Fruit fly (Drosophila melanogaster) whole organism, embryonic: ENCODE measurements around the gene BHD.

ENCODE experiments used
- Adf1 ChIP-seq: fragments of 200-800 bp; sonication (Bioruptor generic); IDR thresholded peaks from 2 replicates; pipeline ENCODE4 v1.3.6; 2022; ENCODE audit warnings: missing biosample characterization, missing genetic modification characterization
- BEAF-32 ChIP-seq: fragments of 200-800 bp; sonication (Bioruptor generic); optimal IDR thresholded peaks from 3 replicates; lab custom pipeline; 2017; ENCODE audit warnings: missing biosample characterization, missing genetic modification characterization, mild to moderate bottlenecking, moderate library complexity, missing genetic modification reagents
- CG10274 ChIP-seq: fragments of 200-800 bp; sonication (Bioruptor generic); optimal IDR thresholded peaks from 3 replicates; lab custom pipeline; 2017; ENCODE audit warnings: missing biosample characterization, mild to moderate bottlenecking, missing genetic modification characterization
- CG10543 ChIP-seq: fragments of 200-800 bp; sonication (Bioruptor generic); optimal IDR thresholded peaks from 3 replicates; lab custom pipeline; 2017; ENCODE audit warnings: missing biosample characterization, mild to moderate bottlenecking, missing genetic modification characterization, moderate library complexity
- CG12071 ChIP-seq: fragments of 200-800 bp; sonication (Bioruptor generic); optimal IDR thresholded peaks from 3 replicates; lab custom pipeline; 2018; ENCODE audit warnings: missing biosample characterization, mild to moderate bottlenecking, missing genetic modification characterization
- CG12104 ChIP-seq: fragments of 200-800 bp; sonication (Bioruptor generic); optimal IDR thresholded peaks from 3 replicates; lab custom pipeline; 2016; ENCODE audit warnings: missing biosample characterization, missing genetic modification characterization
- CG12155 ChIP-seq: fragments of 200-800 bp; sonication (Bioruptor generic); optimal IDR thresholded peaks from 3 replicates; lab custom pipeline; 2016; ENCODE audit warnings: missing biosample characterization, missing genetic modification characterization
- CG12391 ChIP-seq: fragments of 200-800 bp; sonication (Bioruptor generic); optimal IDR thresholded peaks from 3 replicates; lab custom pipeline; 2018; ENCODE audit warnings: missing biosample characterization, mild to moderate bottlenecking, missing genetic modification characterization, moderate library complexity
- CG17328 ChIP-seq: fragments of 200-800 bp; sonication (Bioruptor generic); IDR thresholded peaks from 2 replicates; pipeline ENCODE4 v1.3.6; 2022; ENCODE audit warnings: missing biosample characterization, missing genetic modification characterization
- CG17359 ChIP-seq: fragments of 200-800 bp; sonication (Bioruptor generic); optimal IDR thresholded peaks from 3 replicates; lab custom pipeline; 2018; ENCODE audit warnings: missing biosample characterization, mild to moderate bottlenecking, missing genetic modification characterization, moderate library complexity
- CG17612 ChIP-seq: fragments of 200-800 bp; sonication (Bioruptor generic); IDR thresholded peaks from 2 replicates; pipeline ENCODE4 v1.3.6; 2022; ENCODE audit warnings: missing biosample characterization, missing genetic modification characterization
- CG17912 ChIP-seq: fragments of 200-800 bp; sonication (Bioruptor generic); optimal IDR thresholded peaks from 2 replicates; lab custom pipeline; 2018; ENCODE audit warnings: missing biosample characterization, mild to moderate bottlenecking, missing genetic modification characterization
- CG2120 ChIP-seq: fragments of 200-800 bp; sonication (Bioruptor generic); optimal IDR thresholded peaks from 3 replicates; lab custom pipeline; 2016; ENCODE audit warnings: missing biosample characterization, missing genetic modification characterization
- CG2129 ChIP-seq: fragments of 200-800 bp; sonication (Bioruptor generic); IDR thresholded peaks from 2 replicates; pipeline ENCODE4 v1.3.6; 2022; ENCODE audit warnings: missing biosample characterization, missing genetic modification characterization; ENCODE audit not compliant: partially characterized antibody
- CG3407 ChIP-seq: fragments of 200-800 bp; sonication (Bioruptor generic); optimal IDR thresholded peaks from 2 replicates; lab custom pipeline; 2018; ENCODE audit warnings: missing biosample characterization, mild to moderate bottlenecking, missing genetic modification characterization
- CG42726 ChIP-seq: fragments of 200-800 bp; sonication (Bioruptor generic); IDR thresholded peaks from 2 replicates; pipeline ENCODE4 v1.3.6; 2022; ENCODE audit warnings: missing biosample characterization, missing genetic modification characterization; ENCODE audit not compliant: partially characterized antibody
- CG6683 ChIP-seq: fragments of 200-800 bp; sonication (Bioruptor generic); optimal IDR thresholded peaks from 2 replicates; lab custom pipeline; 2017; ENCODE audit warnings: missing biosample characterization, mild to moderate bottlenecking, missing genetic modification characterization, missing genetic modification reagents
- CG6854 ChIP-seq: fragments of 200-800 bp; sonication (Bioruptor generic); optimal IDR thresholded peaks from 3 replicates; lab custom pipeline; 2017; ENCODE audit warnings: missing biosample characterization, mild to moderate bottlenecking, missing genetic modification characterization
- CG7357 ChIP-seq: fragments of 200-800 bp; sonication (Bioruptor generic); IDR thresholded peaks from 3 replicates; pipeline ENCODE4 v1.3.6; 2022; ENCODE audit warnings: missing biosample characterization, missing genetic modification characterization
- CG8924 ChIP-seq: fragments of 200-800 bp; optimal IDR thresholded peaks from 3 replicates; lab custom pipeline; 2019; ENCODE audit warnings: missing biosample characterization, mild to moderate bottlenecking, missing genetic modification characterization, moderate library complexity
- CG9609 ChIP-seq: fragments of 200-800 bp; sonication (Bioruptor generic); optimal IDR thresholded peaks from 3 replicates; lab custom pipeline; 2016; ENCODE audit warnings: missing biosample characterization, missing genetic modification characterization
- CkIIα-i1 ChIP-seq: fragments of 200-800 bp; sonication (Bioruptor generic); IDR thresholded peaks from 2 replicates; pipeline ENCODE4 v1.3.6; 2022; ENCODE audit warnings: missing biosample characterization, missing genetic modification characterization
- D ChIP-seq, 2 experiments: fragments of 200-800 bp in 1 of 2; fragments of >200 bp in 1 of 2; sonication (Bioruptor generic) in 1 of 2; optimal IDR thresholded peaks; 2 replicates in 1 of 2; 3 replicates in 1 of 2; lab custom pipeline; 2017; ENCODE audit warnings: mild to moderate bottlenecking in 1 of 2, missing biosample characterization in 1 of 2, missing genetic modification characterization in 1 of 2, missing genetic modification reagents in 1 of 2
- Dbx ChIP-seq: fragments of 200-800 bp; sonication (Bioruptor generic); IDR thresholded peaks from 3 replicates; pipeline ENCODE4 v1.3.6; 2022; ENCODE audit warnings: missing biosample characterization, missing genetic modification characterization
- Dek ChIP-seq: fragments of 200-800 bp; sonication (Bioruptor generic); optimal IDR thresholded peaks from 3 replicates; lab custom pipeline; 2019; ENCODE audit warnings: missing biosample characterization, mild to moderate bottlenecking, missing genetic modification characterization, moderate library complexity
- Doc3 ChIP-seq: fragments of 200-800 bp; sonication (Bioruptor generic); IDR thresholded peaks from 3 replicates; pipeline ENCODE4 v1.3.6; 2022; ENCODE audit warnings: missing biosample characterization, missing genetic modification characterization; ENCODE audit not compliant: partially characterized antibody
- HLH4C ChIP-seq: fragments of 200-800 bp; sonication (Bioruptor generic); IDR thresholded peaks from 3 replicates; pipeline ENCODE4 v1.3.6; 2022; ENCODE audit warnings: missing biosample characterization, missing genetic modification characterization; ENCODE audit not compliant: partially characterized antibody
- Mrtf ChIP-seq: fragments of 200-800 bp; sonication (Bioruptor generic); IDR thresholded peaks from 3 replicates; pipeline ENCODE4 v1.3.6; 2022; ENCODE audit warnings: missing biosample characterization, missing genetic modification characterization
- NFAT ChIP-seq: fragments of 200-800 bp; sonication (Bioruptor generic); IDR thresholded peaks from 2 replicates; pipeline ENCODE4 v1.3.6; 2022; ENCODE audit warnings: missing biosample characterization, missing genetic modification characterization
- Poxn ChIP-seq: fragments of 200-800 bp; sonication (Bioruptor generic); IDR thresholded peaks from 2 replicates; pipeline ENCODE4 v1.3.6; 2022; ENCODE audit warnings: missing biosample characterization, missing genetic modification characterization
- ash1 ChIP-seq: fragments of 200-800 bp; sonication (Bioruptor generic); optimal IDR thresholded peaks from 2 replicates; lab custom pipeline; 2018; ENCODE audit warnings: missing biosample characterization, mild to moderate bottlenecking, missing genetic modification characterization
- br ChIP-seq: fragments of >200 bp; optimal IDR thresholded peaks from 2 replicates; lab custom pipeline; 2017
- dpn ChIP-seq, 2 experiments: fragments of 200-800 bp; sonication (Bioruptor generic); optimal IDR thresholded peaks; 3 replicates each; lab custom pipeline; 2016; ENCODE audit warnings: missing biosample characterization in 2 of 2, missing genetic modification characterization in 2 of 2
- en ChIP-seq: fragments of 200-800 bp; sonication (Bioruptor generic); optimal IDR thresholded peaks from 2 replicates; lab custom pipeline; 2016; ENCODE audit warnings: missing biosample characterization, missing genetic modification characterization
- esg ChIP-seq: fragments of 200-800 bp; sonication (Bioruptor generic); conservative IDR thresholded peaks from 2 replicates; pipeline ENCODE4 v1.3.6; 2022; ENCODE audit warnings: missing biosample characterization, missing genetic modification characterization
- exex ChIP-seq: fragments of 200-800 bp; sonication (Bioruptor generic); optimal IDR thresholded peaks from 4 replicates; lab custom pipeline; 2018; ENCODE audit warnings: missing biosample characterization, mild to moderate bottlenecking, missing genetic modification characterization, moderate library complexity
- gsb-n ChIP-seq: fragments of 200-800 bp; sonication (Bioruptor generic); optimal IDR thresholded peaks from 3 replicates; lab custom pipeline; 2018; ENCODE audit warnings: missing biosample characterization, mild to moderate bottlenecking, missing genetic modification characterization
- her ChIP-seq: fragments of 200-800 bp; sonication (Bioruptor generic); optimal IDR thresholded peaks from 2 replicates; lab custom pipeline; 2016; ENCODE audit warnings: missing biosample characterization, missing genetic modification characterization
- hth ChIP-seq: fragments of >200 bp; optimal IDR thresholded peaks from 2 replicates; lab custom pipeline; 2017; ENCODE audit warnings: inconsistent platforms
- kni ChIP-seq: fragments of 200-800 bp; sonication (Bioruptor generic); optimal IDR thresholded peaks from 3 replicates; lab custom pipeline; 2017; ENCODE audit warnings: mild to moderate bottlenecking, missing biosample characterization, missing genetic modification reagents, missing genetic modification characterization
- lilli ChIP-seq: fragments of 200-800 bp; sonication (Bioruptor generic); optimal IDR thresholded peaks from 3 replicates; lab custom pipeline; 2016; ENCODE audit warnings: missing biosample characterization, missing genetic modification characterization
- p53 ChIP-seq: fragments of 200-800 bp; sonication (Bioruptor generic); optimal IDR thresholded peaks from 2 replicates; lab custom pipeline; 2016; ENCODE audit warnings: missing biosample characterization, missing genetic modification characterization
- pho ChIP-seq: fragments of 200-800 bp; sonication (Bioruptor generic); optimal IDR thresholded peaks from 2 replicates; lab custom pipeline; 2016; ENCODE audit warnings: missing biosample characterization, missing genetic modification characterization
- phol ChIP-seq: fragments of 200-800 bp; sonication (Bioruptor generic); optimal IDR thresholded peaks from 3 replicates; lab custom pipeline; 2018; ENCODE audit warnings: missing biosample characterization, mild to moderate bottlenecking, missing genetic modification characterization, moderate library complexity
- pum ChIP-seq: fragments of 200-800 bp; sonication (Bioruptor generic); optimal IDR thresholded peaks from 2 replicates; lab custom pipeline; 2016; ENCODE audit warnings: missing biosample characterization, missing genetic modification characterization
- ranshi ChIP-seq: fragments of 200-800 bp; sonication (Bioruptor generic); IDR thresholded peaks from 2 replicates; pipeline ENCODE4 v1.3.6; 2022; ENCODE audit warnings: missing biosample characterization, missing genetic modification characterization
- salm ChIP-seq: fragments of 200-800 bp; sonication (Bioruptor generic); optimal IDR thresholded peaks from 2 replicates; lab custom pipeline; 2018; ENCODE audit warnings: missing biosample characterization, mild to moderate bottlenecking, missing genetic modification characterization
- sens ChIP-seq: fragments of 200-800 bp; sonication (Bioruptor generic); peaks from one replicate; lab custom pipeline; 2016; ENCODE audit warnings: missing biosample characterization, missing genetic modification characterization
- tap ChIP-seq: fragments of 200-800 bp; optimal IDR thresholded peaks from 3 replicates; lab custom pipeline; 2019; ENCODE audit warnings: missing biosample characterization, mild to moderate bottlenecking, missing genetic modification characterization, moderate library complexity
- trem ChIP-seq: fragments of 200-800 bp; optimal IDR thresholded peaks from 3 replicates; lab custom pipeline; 2019; ENCODE audit warnings: missing biosample characterization, mild to moderate bottlenecking, missing genetic modification characterization, moderate library complexity
- zen ChIP-seq: fragments of 200-800 bp; sonication (Bioruptor generic); optimal IDR thresholded peaks from 3 replicates; lab custom pipeline; 2018; ENCODE audit warnings: missing biosample characterization, mild to moderate bottlenecking, missing genetic modification characterization, moderate library complexity

Gene BHD

dm6 chr3L:7249167-7249566 lies 10.8 kb downstream of the BHD start, which contains the start of gene Cdc27 (continued):
- TF ChIP-seq kni (no peak), hth (lab: Kevin White, UChicago) (no peak), gsb-n (peak; percentile 16), CG42726 (GFP tag; lab: Robert Waterston, UW) (peak; percentile 69; the same call in 1 of the 2 replicates), CG17359 (tag; lab: Kevin White, UChicago) (peak; percentile 23), Dbx (GFP tag; lab: Robert Waterston, UW) (peak; percentile 47; the same call in 2 of the 3 replicates), CG12104 (GFP tag; lab: Kevin White, UChicago) (no peak), NFAT (GFP tag; lab: Robert Waterston, UW) (peak; percentile 38; the same call in 1 of the 2 replicates), CG6683 (no peak), CG17328 (GFP tag; lab: Robert Waterston, UW) (no peak), CG12071 (GFP tag; lab: Kevin White, UChicago) (no peak), CG7357 (GFP tag; lab: Robert Waterston, UW) (peak; percentile 98), ash1 (GFP tag; lab: Kevin White, UChicago) (no peak), CG17912 (GFP tag; lab: Kevin White, UChicago) (no peak), CG2129 (GFP tag; lab: Robert Waterston, UW) (peak; percentile 37; the same call in 1 of the 2 replicates), tap (tag; lab: Kevin White, UChicago) (no peak), CG8924 (tag; lab: Kevin White, UChicago) (peak; percentile 57), esg (GFP tag; lab: Robert Waterston, UW) (no peak), br (lab: Kevin White, UChicago) (no peak), p53 (no peak), CG2120 (GFP tag; lab: Kevin White, UChicago) (peak; percentile 69), HLH4C (GFP tag; lab: Robert Waterston, UW) (peak; percentile 71), dpn (GFP tag; optimal IDR thresholded peaks at IDR 0.05; lab: Kevin White, UChicago) (peak; percentile 43 to 52), CG3407 (GFP tag; lab: Kevin White, UChicago) (no peak), salm (no peak), zen (tag; lab: Kevin White, UChicago) (peak; percentile 84), CG10543 (GFP tag; lab: Kevin White, UChicago) (no peak), Adf1 (GFP tag; lab: Robert Waterston, UW) (no peak), Mrtf (GFP tag; lab: Robert Waterston, UW) (no peak), CG12155 (GFP tag; lab: Kevin White, UChicago) (peak; percentile 36), en (GFP tag; lab: Kevin White, UChicago) (no peak), her (GFP tag; lab: Kevin White, UChicago) (no peak), CG17612 (no peak), Poxn (GFP tag; lab: Robert Waterston, UW) (no peak), CG10274 (GFP tag; lab: Kevin White, UChicago) (no peak), pum (GFP tag; lab: Kevin White, UChicago) (no peak), lilli (GFP tag; lab: Kevin White, UChicago) (peak; percentile 48), Dek (peak; percentile 56), CG6854 (GFP tag; lab: Kevin White, UChicago) (no peak), ranshi (GFP tag; lab: Robert Waterston, UW) (0 out of 2 replicates have a peak, but pooled peaks have one; percentile 26), phol (peak; percentile 66), sens (peak; percentile 93), D (optimal IDR thresholded peaks at IDR 0.05; lab: Kevin White, UChicago) (no peak), D (GFP tag; optimal IDR thresholded peaks at IDR 0.05; lab: Kevin White, UChicago) (no peak), CkIIα-i1 (GFP tag; lab: Robert Waterston, UW) (no peak), BEAF-32 (peak; percentile 88), trem (tag; lab: Kevin White, UChicago) (peak; percentile 67), pho (no peak), Doc3 (GFP tag; lab: Robert Waterston, UW) (peak; percentile 63; the same call in 2 of the 3 replicates), exex (tag; lab: Kevin White, UChicago) (no peak), CG12391 (tag; lab: Kevin White, UChicago) (peak; percentile 63), CG9609 (GFP tag; lab: Kevin White, UChicago) (peak; percentile 12)
